Fruit fly (Drosophila melanogaster) Kc167 (cell line): ENCODE measurements around the gene CG6034.

Experiments
- Myc ChIP-seq: fragments of >200 bp; optimal IDR thresholded peaks from 2 replicates; lab custom pipeline; 2017; ENCODE audit warnings: missing external identifiers
- Sin3A ChIP-seq: fragments of >200 bp; optimal IDR thresholded peaks from 2 replicates; lab custom pipeline; 2018; ENCODE audit warnings: missing external identifiers
- h ChIP-seq: fragments of >200 bp; optimal IDR thresholded peaks from 3 replicates; lab custom pipeline; 2018; ENCODE audit warnings: missing external identifiers
- insv ChIP-seq: fragments of >200 bp; optimal IDR thresholded peaks from 3 replicates; lab custom pipeline; 2018; ENCODE audit warnings: missing external identifiers
- psq ChIP-seq: fragments of >200 bp; optimal IDR thresholded peaks from 2 replicates; lab custom pipeline; 2017; ENCODE audit warnings: missing external identifiers
- ttk ChIP-seq: sonication (Bioruptor generic); optimal IDR thresholded peaks from 2 replicates; lab custom pipeline; 2017; ENCODE audit warnings: missing external identifiers

DNA sequence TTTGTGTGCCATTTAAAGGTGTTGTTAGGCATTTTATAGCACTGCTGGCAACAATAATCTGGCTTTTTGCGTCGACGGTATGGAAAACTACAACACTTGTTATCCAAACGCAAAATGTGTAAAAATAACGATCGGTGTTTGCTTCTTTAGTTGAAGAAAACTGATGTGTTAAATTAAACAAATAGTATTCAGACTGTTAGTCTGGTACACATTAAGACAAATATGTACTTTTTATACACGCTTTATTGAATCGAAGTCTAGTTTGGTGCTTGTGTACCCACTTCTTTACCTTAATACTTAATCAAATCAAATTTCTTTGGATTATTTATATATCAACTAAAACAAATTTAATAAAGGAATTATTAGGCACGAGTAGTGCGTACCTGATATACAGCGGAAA lies 44.8 kb upstream of the CG6034 start:
- TF ChIP-seq psq (no peak), Sin3A (lab: Kevin White, UChicago) (no peak), insv (no peak), ttk (lab: Kevin White, UChicago) (no peak), Myc (lab: Kevin White, UChicago) (no peak), h (lab: Kevin White, UChicago) (no peak)
